Worm (Caenorhabditis elegans) whole organism, young adult: Measurements from ENCODE around the gene F08H9.2.

Experiments
- F10E7.11 ChIP-seq: sonication (generic microtip); optimal IDR thresholded peaks from 2 replicates; lab custom pipeline; 2017; ENCODE audit warnings: mild to moderate bottlenecking, missing genetic modification characterization, moderate library complexity, missing compliant biosample characterization
- F33H1.4 ChIP-seq: fragments of 200-800 bp; sonication (Bioruptor generic); IDR thresholded peaks from 2 replicates; pipeline ENCODE4 v1.3.6; 2022; ENCODE audit warnings: missing genetic modification reagents, missing genetic modification characterization, missing compliant biosample characterization
- F37B4.10 ChIP-seq: fragments of 200-800 bp; sonication (Bioruptor generic); IDR thresholded peaks from 2 replicates; pipeline ENCODE4 v1.3.6; 2022; ENCODE audit warnings: missing genetic modification characterization, missing compliant biosample characterization
- F39B2.1 ChIP-seq: fragments of 200-800 bp; sonication (Bioruptor generic); IDR thresholded peaks from 2 replicates; pipeline ENCODE4 v1.3.6; 2022; ENCODE audit warnings: missing genetic modification reagents, missing genetic modification characterization, missing compliant biosample characterization
- hmg-1.2 ChIP-seq: fragments of 200-800 bp; sonication (Bioruptor generic); IDR thresholded peaks from 2 replicates; pipeline ENCODE4 v1.3.6; 2022; ENCODE audit warnings: missing genetic modification reagents, missing genetic modification characterization, missing compliant biosample characterization
- lin-26 ChIP-seq: fragments of 200-800 bp; sonication (Bioruptor generic); IDR thresholded peaks from 2 replicates; pipeline ENCODE4 v1.3.6; 2022; ENCODE audit warnings: missing genetic modification reagents, missing genetic modification characterization, missing compliant biosample characterization
- mel-28 ChIP-seq: sonication (generic microtip); optimal IDR thresholded peaks from 2 replicates; lab custom pipeline; 2016; ENCODE audit warnings: borderline replicate concordance, mild to moderate bottlenecking, missing genetic modification characterization, missing compliant biosample characterization
- nhr-179 ChIP-seq: sonication (generic microtip); optimal IDR thresholded peaks from 2 replicates; lab custom pipeline; 2016; ENCODE audit warnings: mild to moderate bottlenecking, missing genetic modification characterization, missing compliant biosample characterization
- rpc-1 ChIP-seq, 2 experiments: fragments of 150-350 bp in 1 of 2; sonication (generic microtip) in 1 of 2; optimal IDR thresholded peaks; 2 replicates each; lab custom pipeline; 2014 to 2018; ENCODE audit warnings: missing biosample characterization in 1 of 2, missing genetic modification characterization in 1 of 2, missing genetic modification reagents in 1 of 2, missing genotype in 1 of 2
- xnd-1 ChIP-seq: sonication (generic microtip); optimal IDR thresholded peaks from 2 replicates; lab custom pipeline; 2016; ENCODE audit warnings: missing genotype, missing genetic modification reagents, missing genetic modification characterization, missing compliant biosample characterization

DNA sequence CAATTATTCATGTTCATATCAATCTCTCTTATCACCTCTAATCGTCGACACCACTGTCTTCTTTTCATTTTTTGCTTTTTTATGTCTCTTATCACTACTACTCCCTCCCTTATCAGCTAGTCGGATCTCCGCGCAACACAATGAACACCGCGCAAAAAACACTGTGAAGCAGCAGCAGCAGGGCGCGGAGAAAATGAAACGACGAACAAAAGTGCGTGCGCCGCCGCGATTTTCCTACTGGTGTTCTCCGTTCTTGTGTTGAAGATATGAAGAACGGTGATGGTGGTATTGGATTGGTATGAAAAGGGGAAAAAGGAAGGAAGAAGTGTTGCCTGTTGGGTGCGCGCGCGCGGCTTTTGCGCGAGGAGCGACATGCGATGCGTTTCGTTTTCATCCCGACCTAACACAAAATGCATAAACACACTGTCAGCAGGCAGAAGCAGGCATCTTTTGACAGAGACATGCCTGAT, 45.3 kb downstream of the F08H9.2 start:
- TF ChIP-seq F37B4.10 (GFP tag; lab: Robert Waterston, UW): no peak
- TF ChIP-seq F39B2.1 (GFP tag; lab: Robert Waterston, UW): no peak
- TF ChIP-seq F33H1.4 (GFP tag; lab: Robert Waterston, UW): no peak
- TF ChIP-seq hmg-1.2 (GFP tag; lab: Robert Waterston, UW): no peak
- no peak for TF ChIP-seq lin-26 (GFP tag; lab: Robert Waterston, UW)
- no peak for TF ChIP-seq rpc-1 (optimal IDR thresholded peaks at IDR 0.05; lab: Kevin White, UChicago)
- TF ChIP-seq rpc-1 (tag; optimal IDR thresholded peaks at IDR 0.05; lab: Kevin White, UChicago): no peak
- TF ChIP-seq nhr-179: no peak
- TF ChIP-seq F10E7.11 (tag; lab: Kevin White, UChicago): no peak
- TF ChIP-seq mel-28: no peak
- no peak for TF ChIP-seq xnd-1 (tag; lab: Kevin White, UChicago)
